Fruit fly (Drosophila melanogaster) whole organism, embryonic: ENCODE data around the gene CG5326.

ENCODE experiments used
- Blimp-1 ChIP-seq: fragments of 200-800 bp; sonication (Bioruptor generic); optimal IDR thresholded peaks from 3 replicates; lab custom pipeline; 2018; ENCODE audit warnings: missing biosample characterization, missing genetic modification characterization, mild to moderate bottlenecking, moderate library complexity, missing genetic modification reagents
- CG10267 ChIP-seq: fragments of 200-800 bp; sonication (Bioruptor generic); optimal IDR thresholded peaks from 2 replicates; lab custom pipeline; 2018; ENCODE audit warnings: missing biosample characterization, mild to moderate bottlenecking, missing genetic modification characterization, moderate library complexity
- CG11695 ChIP-seq: fragments of 200-800 bp; sonication (Bioruptor generic); IDR thresholded peaks from 3 replicates; pipeline ENCODE4 v1.3.6; 2022; ENCODE audit warnings: missing biosample characterization, missing genetic modification characterization
- CG12769 ChIP-seq: fragments of 200-800 bp; sonication (Bioruptor generic); optimal IDR thresholded peaks from 2 replicates; lab custom pipeline; 2019; ENCODE audit warnings: missing biosample characterization, mild to moderate bottlenecking, missing genetic modification characterization, moderate library complexity
- CG1602 ChIP-seq: fragments of 200-800 bp; sonication (Bioruptor generic); optimal IDR thresholded peaks from 3 replicates; lab custom pipeline; 2016; ENCODE audit warnings: missing biosample characterization, missing genetic modification characterization
- CG17385 ChIP-seq: fragments of 200-800 bp; sonication (Bioruptor generic); optimal IDR thresholded peaks from 3 replicates; lab custom pipeline; 2018; ENCODE audit warnings: missing biosample characterization, mild to moderate bottlenecking, missing genetic modification characterization
- CG18011 ChIP-seq: fragments of 200-800 bp; sonication (Bioruptor generic); optimal IDR thresholded peaks from 2 replicates; lab custom pipeline; 2017; ENCODE audit warnings: missing biosample characterization, missing genetic modification characterization, mild to moderate bottlenecking, moderate library complexity, missing genotype
- CG1832 ChIP-seq: fragments of 200-800 bp; sonication (Bioruptor generic); optimal IDR thresholded peaks from 2 replicates; lab custom pipeline; 2017; ENCODE audit warnings: missing biosample characterization, mild to moderate bottlenecking, missing genetic modification characterization, inconsistent platforms
- CG3995 ChIP-seq: fragments of 200-800 bp; sonication (Bioruptor generic); optimal IDR thresholded peaks from 3 replicates; lab custom pipeline; 2016; ENCODE audit warnings: missing biosample characterization, missing genetic modification characterization
- CG43689 ChIP-seq: fragments of 200-800 bp; sonication (Bioruptor generic); IDR thresholded peaks from 2 replicates; pipeline ENCODE4 v1.3.6; 2022; ENCODE audit warnings: missing biosample characterization, missing genetic modification characterization
- CG5180 ChIP-seq: fragments of 200-800 bp; sonication (Bioruptor generic); optimal IDR thresholded peaks from 3 replicates; lab custom pipeline; 2017; ENCODE audit warnings: missing biosample characterization, missing genetic modification characterization, mild to moderate bottlenecking, moderate library complexity, missing genetic modification reagents
- CG5953 ChIP-seq: fragments of 200-800 bp; sonication (Bioruptor generic); IDR thresholded peaks from 2 replicates; pipeline ENCODE4 v1.3.6; 2022; ENCODE audit warnings: missing biosample characterization, missing genetic modification characterization
- CG6689 ChIP-seq: fragments of 200-800 bp; sonication (Bioruptor generic); IDR thresholded peaks from 2 replicates; pipeline ENCODE4 v1.3.6; 2022; ENCODE audit warnings: missing biosample characterization, missing genetic modification characterization
- CG7357 ChIP-seq: fragments of 200-800 bp; sonication (Bioruptor generic); IDR thresholded peaks from 3 replicates; pipeline ENCODE4 v1.3.6; 2022; ENCODE audit warnings: missing biosample characterization, missing genetic modification characterization
- CG8924 ChIP-seq: fragments of 200-800 bp; optimal IDR thresholded peaks from 3 replicates; lab custom pipeline; 2019; ENCODE audit warnings: missing biosample characterization, mild to moderate bottlenecking, missing genetic modification characterization, moderate library complexity
- CG9932 ChIP-seq: fragments of 200-800 bp; sonication (Bioruptor generic); IDR thresholded peaks from 2 replicates; pipeline ENCODE4 v1.3.6; 2022; ENCODE audit warnings: missing biosample characterization, missing genetic modification characterization
- Drgx ChIP-seq: fragments of 200-800 bp; sonication (Bioruptor generic); IDR thresholded peaks from 2 replicates; pipeline ENCODE4 v1.3.6; 2022; ENCODE audit warnings: missing biosample characterization, missing genetic modification characterization
- HHEX ChIP-seq: fragments of 200-800 bp; sonication (Bioruptor generic); optimal IDR thresholded peaks from 3 replicates; lab custom pipeline; 2017; ENCODE audit warnings: missing biosample characterization, mild to moderate bottlenecking, missing genetic modification characterization, missing genetic modification reagents
- Hmx ChIP-seq: fragments of 200-800 bp; sonication (Bioruptor generic); optimal IDR thresholded peaks from 2 replicates; lab custom pipeline; 2016; ENCODE audit warnings: missing biosample characterization, missing genetic modification characterization
- Lpt ChIP-seq: fragments of >200 bp; optimal IDR thresholded peaks from 2 replicates; lab custom pipeline; 2018; ENCODE audit warnings: missing biosample characterization, missing genetic modification characterization
- MBD-R2 ChIP-seq: fragments of 200-800 bp; sonication (Bioruptor generic); IDR thresholded peaks from 2 replicates; pipeline ENCODE4 v1.3.6; 2022; ENCODE audit warnings: missing biosample characterization, missing genetic modification characterization
- MESR4 ChIP-seq: fragments of 200-800 bp; sonication (Bioruptor generic); optimal IDR thresholded peaks from 2 replicates; lab custom pipeline; 2018; ENCODE audit warnings: missing biosample characterization, mild to moderate bottlenecking, missing genetic modification characterization, moderate library complexity
- Max ChIP-seq: fragments of 200-800 bp; sonication (Bioruptor generic); optimal IDR thresholded peaks from 2 replicates; lab custom pipeline; 2016; ENCODE audit warnings: missing biosample characterization, mild to moderate bottlenecking, missing genetic modification characterization
- NC2β ChIP-seq: fragments of 200-800 bp; sonication (Bioruptor generic); optimal IDR thresholded peaks from 2 replicates; lab custom pipeline; 2016; ENCODE audit warnings: missing biosample characterization, missing genetic modification characterization
- Neu2 ChIP-seq: fragments of 200-800 bp; sonication (Bioruptor generic); optimal IDR thresholded peaks from 3 replicates; lab custom pipeline; 2016; ENCODE audit warnings: missing biosample characterization, missing genetic modification characterization, borderline replicate concordance
- Nf-YA ChIP-seq: fragments of 200-800 bp; sonication (Bioruptor generic); IDR thresholded peaks from 2 replicates; pipeline ENCODE4 v1.3.6; 2022; ENCODE audit warnings: missing biosample characterization, missing genetic modification characterization
- Nf-YC ChIP-seq: fragments of 200-800 bp; optimal IDR thresholded peaks from 3 replicates; lab custom pipeline; 2019; ENCODE audit warnings: missing biosample characterization, mild to moderate bottlenecking, missing genetic modification characterization, moderate library complexity
- Rfx ChIP-seq: fragments of 200-800 bp; sonication (Bioruptor generic); IDR thresholded peaks from 2 replicates; pipeline ENCODE4 v1.3.6; 2022; ENCODE audit warnings: missing biosample characterization, missing genetic modification characterization
- aop ChIP-seq: fragments of 200-800 bp; sonication (Bioruptor generic); IDR thresholded peaks from 2 replicates; pipeline ENCODE4 v1.3.6; 2022; ENCODE audit warnings: missing biosample characterization, missing genetic modification characterization
- az2 ChIP-seq: fragments of 200-800 bp; sonication (Bioruptor generic); optimal IDR thresholded peaks from 3 replicates; lab custom pipeline; 2016; ENCODE audit warnings: missing biosample characterization, missing genetic modification characterization
- bab2 ChIP-seq: fragments of 200-800 bp; sonication (Bioruptor generic); optimal IDR thresholded peaks from 2 replicates; lab custom pipeline; 2016; ENCODE audit warnings: missing biosample characterization, missing genetic modification characterization
- br ChIP-seq: fragments of >200 bp; optimal IDR thresholded peaks from 2 replicates; lab custom pipeline; 2017
- corto ChIP-seq: fragments of 200-800 bp; sonication (Bioruptor generic); optimal IDR thresholded peaks from 2 replicates; lab custom pipeline; 2016; ENCODE audit warnings: missing biosample characterization, mild to moderate bottlenecking, missing genetic modification characterization, moderate library complexity
- crc ChIP-seq: fragments of 200-800 bp; sonication (Bioruptor generic); optimal IDR thresholded peaks from 2 replicates; lab custom pipeline; 2016; ENCODE audit warnings: missing biosample characterization, missing genetic modification characterization
- da ChIP-seq: fragments of 200-800 bp; sonication (Bioruptor generic); optimal IDR thresholded peaks from 2 replicates; lab custom pipeline; 2016; ENCODE audit warnings: missing biosample characterization, missing genetic modification characterization
- dati ChIP-seq: fragments of 200-800 bp; sonication (Bioruptor generic); IDR thresholded peaks from 2 replicates; pipeline ENCODE4 v1.3.6; 2022; ENCODE audit warnings: missing biosample characterization, missing genetic modification characterization
- ewg ChIP-seq: fragments of 200-800 bp; sonication (Bioruptor generic); optimal IDR thresholded peaks from 3 replicates; lab custom pipeline; 2017; ENCODE audit warnings: mild to moderate bottlenecking, missing biosample characterization, missing genetic modification reagents, missing genetic modification characterization
- eyg ChIP-seq: fragments of 200-800 bp; sonication (Bioruptor generic); optimal IDR thresholded peaks from 3 replicates; lab custom pipeline; 2016; ENCODE audit warnings: missing biosample characterization, missing genetic modification characterization
- fd64A ChIP-seq: fragments of 200-800 bp; sonication (Bioruptor generic); optimal IDR thresholded peaks from 3 replicates; lab custom pipeline; 2018; ENCODE audit warnings: missing biosample characterization, mild to moderate bottlenecking, missing genetic modification characterization
- gfzf ChIP-seq: fragments of 200-800 bp; sonication (Bioruptor generic); optimal IDR thresholded peaks from 2 replicates; lab custom pipeline; 2016; ENCODE audit warnings: missing biosample characterization, mild to moderate bottlenecking, missing genetic modification characterization, moderate library complexity
- jigr1 ChIP-seq: fragments of 200-800 bp; sonication (Bioruptor generic); IDR thresholded peaks from 3 replicates; pipeline ENCODE4 v1.3.6; 2022; ENCODE audit warnings: missing biosample characterization, missing genetic modification characterization
- kah ChIP-seq: fragments of 200-800 bp; sonication (Bioruptor generic); optimal IDR thresholded peaks from 2 replicates; lab custom pipeline; 2018; ENCODE audit warnings: missing biosample characterization, mild to moderate bottlenecking, missing genetic modification characterization
- mirr ChIP-seq: fragments of 200-800 bp; sonication (Bioruptor generic); optimal IDR thresholded peaks from 3 replicates; lab custom pipeline; 2018; ENCODE audit warnings: missing biosample characterization, mild to moderate bottlenecking, missing genetic modification characterization
- pita ChIP-seq: fragments of 200-800 bp; sonication (Bioruptor generic); optimal IDR thresholded peaks from 2 replicates; lab custom pipeline; 2017; ENCODE audit warnings: missing biosample characterization, mild to moderate bottlenecking, missing genetic modification characterization
- pros ChIP-seq: fragments of 200-800 bp; sonication (Bioruptor generic); optimal IDR thresholded peaks from 3 replicates; lab custom pipeline; 2019; ENCODE audit warnings: missing biosample characterization, mild to moderate bottlenecking, missing genetic modification characterization, moderate library complexity
- row ChIP-seq: fragments of 200-800 bp; sonication (Bioruptor generic); IDR thresholded peaks from 3 replicates; pipeline ENCODE4 v1.3.6; 2022; ENCODE audit warnings: missing biosample characterization, missing genetic modification characterization
- so ChIP-seq: fragments of 200-800 bp; sonication (Bioruptor generic); IDR thresholded peaks from 3 replicates; pipeline ENCODE4 v1.3.6; 2022; ENCODE audit warnings: missing biosample characterization, missing genetic modification characterization
- tap ChIP-seq: fragments of 200-800 bp; optimal IDR thresholded peaks from 3 replicates; lab custom pipeline; 2019; ENCODE audit warnings: missing biosample characterization, mild to moderate bottlenecking, missing genetic modification characterization, moderate library complexity
- tgo ChIP-seq: fragments of 200-800 bp; sonication (Bioruptor generic); IDR thresholded peaks from 3 replicates; pipeline ENCODE4 v1.3.6; 2022; ENCODE audit warnings: missing biosample characterization, missing genetic modification characterization
- toy ChIP-seq: fragments of 200-800 bp; sonication (Bioruptor generic); IDR thresholded peaks from 2 replicates; pipeline ENCODE4 v1.3.6; 2022; ENCODE audit warnings: missing biosample characterization, missing genetic modification characterization
- trh ChIP-seq: fragments of 200-800 bp; sonication (Bioruptor generic); optimal IDR thresholded peaks from 2 replicates; lab custom pipeline; 2016; ENCODE audit warnings: missing biosample characterization, missing genetic modification characterization
- twi ChIP-seq: fragments of 200-800 bp; optimal IDR thresholded peaks from 2 replicates; lab custom pipeline; 2019; ENCODE audit warnings: missing biosample characterization, mild to moderate bottlenecking, missing genetic modification characterization, moderate library complexity
- unpg ChIP-seq: fragments of 200-800 bp; sonication (Bioruptor generic); optimal IDR thresholded peaks from 3 replicates; lab custom pipeline; 2018; ENCODE audit warnings: missing biosample characterization, mild to moderate bottlenecking, missing genetic modification characterization, moderate library complexity
- wor ChIP-seq: fragments of 200-800 bp; sonication (Bioruptor generic); IDR thresholded peaks from 2 replicates; pipeline ENCODE4 v1.3.6; 2022; ENCODE audit warnings: missing biosample characterization, missing genetic modification characterization

CG5326 gene

DNA sequence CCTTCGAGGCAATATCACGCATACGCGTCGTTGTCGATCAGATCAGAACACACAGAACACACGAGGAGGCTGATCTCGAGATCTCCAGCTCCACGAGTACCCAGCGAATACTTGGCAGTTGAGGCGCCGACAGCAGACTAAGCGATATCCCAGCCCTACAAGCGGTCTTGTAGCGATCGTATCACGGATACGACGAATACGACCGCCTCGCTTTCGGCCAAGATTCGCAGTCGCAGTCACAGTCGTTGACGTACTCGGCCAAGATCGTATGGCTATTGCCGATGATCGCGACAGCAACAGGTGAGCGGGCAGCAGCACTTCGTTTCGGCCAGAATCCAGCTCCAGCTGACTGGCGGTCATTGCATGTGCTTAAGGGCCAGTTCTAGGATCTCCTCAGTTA is at the start of gene CG5326 (continued):
- TF ChIP-seq so (GFP tag; lab: Robert Waterston, UW) (peak; percentile 24; the same call in 1 of the 3 replicates), NC2β (GFP tag; lab: Kevin White, UChicago) (no peak), CG17385 (GFP tag; lab: Kevin White, UChicago) (no peak), eyg (GFP tag; lab: Kevin White, UChicago) (no peak), CG5180 (GFP tag; lab: Kevin White, UChicago) (no peak), CG1832 (GFP tag; lab: Kevin White, UChicago) (no peak), CG1602 (no peak), Rfx (no peak), kah (GFP tag; lab: Kevin White, UChicago) (no peak), CG9932 (GFP tag; lab: Robert Waterston, UW) (no peak), ewg (GFP tag; lab: Kevin White, UChicago) (no peak), CG3995 (peak; percentile 51), dati (no peak), tap (no peak), fd64A (GFP tag; lab: Kevin White, UChicago) (no peak), MBD-R2 (GFP tag; lab: Robert Waterston, UW) (no peak), mirr (GFP tag; lab: Kevin White, UChicago) (no peak), wor (GFP tag; lab: Robert Waterston, UW) (no peak), Drgx (GFP tag; lab: Robert Waterston, UW) (no peak), CG12769 (tag; lab: Kevin White, UChicago) (peak; percentile 36), da (GFP tag; lab: Kevin White, UChicago) (no peak), CG5953 (no peak), twi (tag; lab: Kevin White, UChicago) (no peak)

DNA sequence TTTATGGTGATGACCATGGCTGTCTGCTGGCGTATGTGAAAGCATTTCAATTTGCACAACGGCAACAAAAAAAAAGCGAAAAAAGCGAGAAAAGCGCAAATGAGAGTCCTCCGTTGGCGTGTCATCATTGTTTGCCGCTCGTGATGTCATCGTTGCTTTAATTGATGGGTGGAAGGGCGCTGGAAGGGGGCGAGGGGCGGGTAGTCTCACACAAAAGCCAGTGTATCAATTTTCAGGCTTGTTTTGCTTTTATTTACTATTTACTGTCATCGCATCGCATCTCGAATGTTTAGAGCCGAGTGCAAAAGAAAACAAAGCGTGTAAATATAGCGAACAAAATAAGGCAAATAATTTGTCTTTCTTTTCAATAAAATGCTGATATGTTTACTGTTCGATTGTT is 49.6 kb upstream of the CG5326 start:
- TF ChIP-seq crc (GFP tag; lab: Kevin White, UChicago): no peak
- TF ChIP-seq az2: no peak
- TF ChIP-seq aop (GFP tag; lab: Robert Waterston, UW): no peak
- peak; percentile 31 for TF ChIP-seq bab2
- TF ChIP-seq CG43689 (GFP tag; lab: Robert Waterston, UW): no peak
- TF ChIP-seq trh: no peak
- no peak for TF ChIP-seq pita (GFP tag; lab: Kevin White, UChicago)
- no peak for TF ChIP-seq jigr1 (GFP tag; lab: Robert Waterston, UW)
- TF ChIP-seq CG7357 (GFP tag; lab: Robert Waterston, UW): no peak
- no peak for TF ChIP-seq Max (GFP tag; lab: Kevin White, UChicago)
- TF ChIP-seq gfzf: no peak
- no peak for TF ChIP-seq Nf-YC (tag; lab: Kevin White, UChicago)
- TF ChIP-seq Blimp-1 (GFP tag; lab: Kevin White, UChicago): peak; percentile 69
- no peak for TF ChIP-seq row (GFP tag; lab: Robert Waterston, UW)
- peak; percentile 0 for TF ChIP-seq CG10267 (tag; lab: Kevin White, UChicago)
- no peak for TF ChIP-seq CG8924
- no peak for TF ChIP-seq Neu2 (GFP tag; lab: Kevin White, UChicago)
- no peak for TF ChIP-seq Nf-YA
- no peak for TF ChIP-seq pros (GFP tag; lab: Kevin White, UChicago)
- no peak for TF ChIP-seq Lpt
- TF ChIP-seq CG11695 (GFP tag; lab: Robert Waterston, UW): no peak
- peak; percentile 58 for TF ChIP-seq unpg (GFP tag; lab: Kevin White, UChicago)
- TF ChIP-seq MESR4 (GFP tag; lab: Kevin White, UChicago): no peak
- TF ChIP-seq toy: no peak
- TF ChIP-seq CG18011 (GFP tag; lab: Kevin White, UChicago): no peak
- no peak for TF ChIP-seq CG6689 (GFP tag; lab: Robert Waterston, UW)
- TF ChIP-seq HHEX (GFP tag; lab: Kevin White, UChicago): peak; percentile 40
- TF ChIP-seq br (lab: Kevin White, UChicago): no peak
- no peak for TF ChIP-seq Hmx (GFP tag; lab: Kevin White, UChicago)
- TF ChIP-seq corto (GFP tag; lab: Kevin White, UChicago): no peak
- no peak for TF ChIP-seq tgo
